Worm (Caenorhabditis elegans): Measurements from ENCODE around the gene kel-1.

The kel-1 gene

ce11 chrII:11726470-11727106 lies 37.8 kb downstream of the kel-1 start, which contains the start of gene F13D12.5:
Gene F13D12.5 (plus strand): TSS chrII:11726814.
- no peak for TF ChIP-seq ctbp-1 (GFP tag; IDR thresholded peaks at IDR 0.05)
- TF ChIP-seq lin-38 (GFP tag; IDR thresholded peaks at IDR 0.05): peak; percentile 40; the same call in 1 of the 2 replicates
- peak; percentile 46 for TF ChIP-seq unc-130 (GFP tag; optimal IDR thresholded peaks at IDR 0.05)
- TF ChIP-seq spr-1 (tag; optimal IDR thresholded peaks at IDR 0.05): no peak
- no peak for TF ChIP-seq mes-2 (tag; optimal IDR thresholded peaks at IDR 0.05; ENCODE audit: poor library complexity, severe bottlenecking)
- no peak for TF ChIP-seq nhr-10 (tag; optimal IDR thresholded peaks at IDR 0.05)
- no peak for TF ChIP-seq F49E8.2 (tag; optimal IDR thresholded peaks at IDR 0.05; ENCODE audit: borderline replicate concordance)
- no peak for TF ChIP-seq ztf-11 (tag; optimal IDR thresholded peaks at IDR 0.05)
- TF ChIP-seq lim-7 (GFP tag; IDR thresholded peaks at IDR 0.05): no peak
- peak; percentile 71; the same call in 1 of the 2 replicates for TF ChIP-seq Y48G9A.11 (GFP tag; IDR thresholded peaks at IDR 0.05)
- TF ChIP-seq vab-7 (GFP tag; IDR thresholded peaks at IDR 0.05): no peak
- TF ChIP-seq egl-43 (GFP tag; IDR thresholded peaks at IDR 0.05): 0 out of 2 replicates have a peak, but pooled peaks have one; percentile 46
- TF ChIP-seq hif-1 (tag; optimal IDR thresholded peaks at IDR 0.05): no peak
- peak; percentile 93 for TF ChIP-seq set-16 (GFP tag; IDR thresholded peaks at IDR 0.05)
- no peak for TF ChIP-seq php-3 (GFP tag; IDR thresholded peaks at IDR 0.05)
- TF ChIP-seq rbr-2 (tag; optimal IDR thresholded peaks at IDR 0.05): peak; percentile 10
- no peak for TF ChIP-seq daf-16 (GFP tag; optimal IDR thresholded peaks at IDR 0.05)
- TF ChIP-seq daf-16 (tag; optimal IDR thresholded peaks at IDR 0.05): no peak
- TF ChIP-seq zfp-3 (GFP tag; conservative IDR thresholded peaks at IDR 0.05): 0 out of 2 replicates have a peak, but pooled peaks have one; percentile 40
- TF ChIP-seq tra-1 (GFP tag; IDR thresholded peaks at IDR 0.05): 0 out of 2 replicates have a peak, but pooled peaks have one; percentile 11
- peak; percentile 41 for TF ChIP-seq aha-1 (tag)
- peak in 1 of 2 experiments; percentile 51 for TF ChIP-seq lsy-2 (tag; optimal IDR thresholded peaks at IDR 0.05)

- TF ChIP-seq aha-1 (tag) (peak; percentile 91), mep-1 (tag; optimal IDR thresholded peaks at IDR 0.05) (no peak)
Measured at ce11 chrII:11727438-11727837, 38.7 kb downstream of the kel-1 start.

ce11 chrII:11728545-11729105 lies 39.9 kb downstream of the kel-1 start, which contains the start of gene alh-8:
Gene alh-8 (plus strand): TSS chrII:11729055.
- peak; percentile 57 for TF ChIP-seq pqm-1 (tag; optimal IDR thresholded peaks at IDR 0.05)
- no peak for TF ChIP-seq dmd-9 (GFP tag; IDR thresholded peaks at IDR 0.05)
- no peak for TF ChIP-seq unc-62 (GFP tag; optimal IDR thresholded peaks at IDR 0.05 in 1 of 2)
- TF ChIP-seq unc-62 (tag; optimal IDR thresholded peaks at IDR 0.05): no peak
- TF ChIP-seq ceh-44 (GFP tag; IDR thresholded peaks at IDR 0.05): no peak
- TF ChIP-seq Y105C5A.15 (GFP tag; IDR thresholded peaks at IDR 0.05): no peak
- peak; percentile 70 for TF ChIP-seq T20F7.1 (GFP tag; optimal IDR thresholded peaks at IDR 0.05)
- TF ChIP-seq nhr-111 (GFP tag; optimal IDR thresholded peaks at IDR 0.05): no peak
- no peak for TF ChIP-seq ceh-82 (tag; optimal IDR thresholded peaks at IDR 0.05)
- peak; percentile 79 for TF ChIP-seq dve-1 (tag; optimal IDR thresholded peaks at IDR 0.05; ENCODE audit: insufficient read depth)
- TF ChIP-seq Y75B8A.6 (GFP tag; IDR thresholded peaks at IDR 0.05): 0 out of 2 replicates have a peak, but pooled peaks have one; percentile 48
- TF ChIP-seq sdz-12 (GFP tag; optimal IDR thresholded peaks at IDR 0.05): no peak
- TF ChIP-seq tra-1 (GFP tag; IDR thresholded peaks at IDR 0.05): no peak
- TF ChIP-seq madf-9 (GFP tag; conservative IDR thresholded peaks at IDR 0.05): no peak
- TF ChIP-seq nhr-41 (GFP tag; IDR thresholded peaks at IDR 0.05): peak; percentile 89
- no peak for TF ChIP-seq unc-39 (tag; optimal IDR thresholded peaks at IDR 0.05)
- TF ChIP-seq zag-1 (tag; optimal IDR thresholded peaks at IDR 0.05): no peak
- TF ChIP-seq T26A8.4 (GFP tag; IDR thresholded peaks at IDR 0.05): 0 out of 2 replicates have a peak, but pooled peaks have one; percentile 10
- TF ChIP-seq dmd-6 (GFP tag; IDR thresholded peaks at IDR 0.05): peak; percentile 87
- TF ChIP-seq ceh-20 (GFP tag; IDR thresholded peaks at IDR 0.05): no peak
- peak; percentile 97 for TF ChIP-seq hlh-30 (tag; optimal IDR thresholded peaks at IDR 0.05; ENCODE audit: insufficient read depth)
- no peak for TF ChIP-seq unc-130 (GFP tag; optimal IDR thresholded peaks at IDR 0.05)
- no peak for TF ChIP-seq Y5F2A.4 (GFP tag; optimal IDR thresholded peaks at IDR 0.05)
- no peak for TF ChIP-seq lin-13 (GFP tag; optimal IDR thresholded peaks at IDR 0.05)
- TF ChIP-seq zip-2 (tag; optimal IDR thresholded peaks at IDR 0.05): no peak
- no peak for TF ChIP-seq F49E8.2 (tag; optimal IDR thresholded peaks at IDR 0.05; ENCODE audit: borderline replicate concordance)
- no peak for TF ChIP-seq hmg-1.1 (GFP tag; IDR thresholded peaks at IDR 0.05)
